Fruit fly (Drosophila melanogaster) whole organism, pupa: ENCODE data around the gene Hs6st.

ENCODE experiments used
- CG13204 ChIP-seq: fragments of 200-800 bp; sonication (Bioruptor generic); optimal IDR thresholded peaks from 2 replicates; lab custom pipeline; 2018; ENCODE audit warnings: missing biosample characterization, mild to moderate bottlenecking, missing genetic modification characterization, moderate library complexity
- D1 ChIP-seq: fragments of 200-800 bp; sonication (Bioruptor generic); optimal IDR thresholded peaks from 2 replicates; lab custom pipeline; 2018; ENCODE audit warnings: missing biosample characterization, mild to moderate bottlenecking, missing genetic modification characterization, moderate library complexity
- EcR ChIP-seq: fragments of 200-800 bp; sonication (Bioruptor generic); optimal IDR thresholded peaks from 3 replicates; lab custom pipeline; 2019; ENCODE audit warnings: missing biosample characterization, missing genetic modification characterization, mild to moderate bottlenecking, moderate library complexity, missing genetic modification reagents
- gl ChIP-seq: fragments of 200-800 bp; sonication (Bioruptor generic); optimal IDR thresholded peaks from 2 replicates; lab custom pipeline; 2018; ENCODE audit warnings: missing biosample characterization, mild to moderate bottlenecking, missing genetic modification characterization
- rn ChIP-seq: fragments of 200-800 bp; sonication (Bioruptor generic); IDR thresholded peaks from 2 replicates; pipeline ENCODE4 v1.3.6; 2022; ENCODE audit warnings: missing biosample characterization, missing genetic modification characterization

DNA sequence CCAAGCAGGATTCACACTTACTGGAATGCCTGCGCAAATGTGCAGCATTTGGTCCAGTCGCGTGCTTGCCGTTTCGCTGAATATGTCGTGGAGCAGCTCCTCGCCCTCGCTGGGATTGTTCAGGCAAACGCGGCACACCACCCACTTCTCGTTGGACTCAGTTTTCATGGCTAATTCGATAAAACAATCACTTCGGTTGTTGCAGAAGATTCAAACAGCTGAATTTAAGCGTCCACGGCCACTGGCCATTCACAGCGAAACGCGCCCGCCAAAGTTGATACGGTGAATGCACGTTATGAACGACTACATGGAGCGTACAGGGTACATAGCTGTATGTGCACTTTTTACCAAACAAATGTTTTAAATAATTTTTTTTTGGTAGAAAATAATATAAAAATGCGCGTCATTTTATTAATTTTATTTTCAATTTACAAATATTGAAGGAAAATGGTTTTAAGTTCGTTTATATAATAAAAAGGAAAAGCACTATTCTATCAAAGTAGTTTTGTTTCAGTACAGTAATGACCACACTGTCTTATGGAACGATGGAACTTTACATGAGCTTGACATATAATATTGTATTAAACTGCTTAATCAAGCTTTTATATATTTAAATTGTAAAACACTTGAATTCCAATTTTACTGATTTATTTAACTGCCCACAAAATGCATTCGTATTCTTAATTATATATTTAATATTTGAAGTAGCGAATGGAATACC lies 22.9 kb upstream of the Hs6st start, which contains the start of gene trem:
- TF ChIP-seq D1: no peak
- TF ChIP-seq gl (tag; lab: Kevin White, UChicago): peak; percentile 0
- TF ChIP-seq CG13204: no peak
- peak; percentile 31; the same call in 1 of the 2 replicates for TF ChIP-seq rn
- TF ChIP-seq EcR: no peak
